Fruit fly (Drosophila melanogaster): ENCODE measurements around the gene sdt.

dm6 chrX:8142067-8142462 lies 36.3 kb upstream of the sdt start, which contains the start of gene Smox:
- TF ChIP-seq Myc (optimal IDR thresholded peaks at IDR 0.05) (no peak), h (optimal IDR thresholded peaks at IDR 0.05) (no peak)
